Worm (Caenorhabditis elegans) whole organism, L1 larva: Measurements from ENCODE around the gene Y76A2B.4.
"Not testable (repeated sequence)": the region's sequence is repeated elsewhere in the genome, so short reads cannot be mapped to it uniquely, and the experiment has no call there.

Experiments
- efl-1 ChIP-seq, 4 experiments: fragments of 150-350 bp; optimal IDR thresholded peaks in 3 of 4; peaks in 1 of 4; 1 replicate in 1 of 4; 2 replicates in 3 of 4; lab custom pipeline; 2014; ENCODE audit warnings: missing biosample characterization in 2 of 4, missing genetic modification characterization in 2 of 4, missing genetic modification reagents in 2 of 4
- elt-2 ChIP-seq: sonication (generic microtip); optimal IDR thresholded peaks from 2 replicates; lab custom pipeline; 2016; ENCODE audit warnings: missing genetic modification characterization, mild to moderate bottlenecking, inconsistent platforms, missing compliant biosample characterization, missing genetic modification reagents
- grh-1 ChIP-seq: fragments of 200-800 bp; sonication (Bioruptor generic); IDR thresholded peaks from 2 replicates; pipeline ENCODE4 v1.3.6; 2022; ENCODE audit warnings: missing genetic modification reagents, missing genetic modification characterization, missing compliant biosample characterization
- hlh-17 ChIP-seq: fragments of 200-800 bp; sonication (Bioruptor generic); optimal IDR thresholded peaks from 2 replicates; lab custom pipeline; 2018; ENCODE audit warnings: missing genetic modification characterization, mild to moderate bottlenecking, missing compliant biosample characterization, moderate library complexity, borderline replicate concordance
- lin-15B ChIP-seq: fragments of 150-350 bp; sonication (generic microtip); optimal IDR thresholded peaks from 3 replicates; lab custom pipeline; 2014; ENCODE audit warnings: missing biosample characterization, missing genetic modification characterization
- lin-39 ChIP-seq: fragments of 150-350 bp; optimal IDR thresholded peaks from 2 replicates; lab custom pipeline; 2014; ENCODE audit warnings: missing biosample characterization, missing genetic modification reagents, missing genetic modification characterization
- mdl-1 ChIP-seq, 2 experiments: fragments of 150-350 bp; optimal IDR thresholded peaks; 2 replicates each; lab custom pipeline; 2014 to 2017; ENCODE audit warnings: missing biosample characterization in 2 of 2, missing genetic modification characterization in 2 of 2, inconsistent platforms in 1 of 2
- nhr-77 ChIP-seq: fragments of 150-350 bp; optimal IDR thresholded peaks from 2 replicates; lab custom pipeline; 2014; ENCODE audit warnings: missing biosample characterization, missing genetic modification characterization
- swsn-7 ChIP-seq: sonication (generic microtip); optimal IDR thresholded peaks from 2 replicates; lab custom pipeline; 2016; ENCODE audit warnings: missing genetic modification characterization, missing compliant biosample characterization
- unc-62 ChIP-seq: fragments of 150-350 bp; optimal IDR thresholded peaks from 2 replicates; lab custom pipeline; 2014; ENCODE audit warnings: missing biosample characterization, missing genetic modification reagents, missing genetic modification characterization
- zip-4 ChIP-seq: fragments of 200-800 bp; sonication (Bioruptor generic); optimal IDR thresholded peaks from 2 replicates; lab custom pipeline; 2018; ENCODE audit warnings: mild to moderate bottlenecking, missing genetic modification characterization, moderate library complexity, missing compliant biosample characterization

Y76A2B.4 gene

ce11 chrIII:13502513-13502912, 44.1 kb downstream of the Y76A2B.4 start, which contains the start of gene T28A8.8 (continued):
- TF ChIP-seq hlh-17 (GFP tag; lab: Kevin White, UChicago): no peak
- TF ChIP-seq nhr-77: no peak
- TF ChIP-seq swsn-7 (tag; lab: Kevin White, UChicago): no peak

ce11 chrIII:13501599-13501998, 45.0 kb downstream of the Y76A2B.4 start, which contains the start of gene T28A8.5:
Gene T28A8.5, plus strand, starts transcription at chrIII:13501630.
- no peak for TF ChIP-seq efl-1 (optimal IDR thresholded peaks at IDR 0.05; lab: Kevin White, UChicago)
- TF ChIP-seq efl-1 (GFP tag; optimal IDR thresholded peaks at IDR 0.05 in 1 of 2; lab: Kevin White, UChicago): peak in 1 of 2 experiments; percentile 84
- no peak for TF ChIP-seq lin-39

- not testable (repeated sequence) for TF ChIP-seq mdl-1 (tag; optimal IDR thresholded peaks at IDR 0.05; lab: Kevin White, UChicago); zip-4 (GFP tag; lab: Kevin White, UChicago); elt-2
- TF ChIP-seq, all 84 proteins: peak for 0; not testable (repeated sequence) for 84
Measured at ce11 chrIII:13498899-13499298, 47.7 kb downstream of the Y76A2B.4 start, which contains the start of gene T28A8.6. Gene T28A8.6, plus strand, starts transcription at chrIII:13499199.

ce11 chrIII:13495571-13495970, 51.0 kb downstream of the Y76A2B.4 start, which contains the start of gene T28A8.2:
Gene T28A8.2, minus strand, starts transcription at chrIII:13495671.
- no peak for TF ChIP-seq unc-62
- TF ChIP-seq grh-1 (GFP tag; lab: Robert Waterston, UW): no peak
- no peak for TF ChIP-seq lin-15B
